Fruit fly (Drosophila melanogaster): ENCODE measurements around the gene CG9265.

The CG9265 gene

dm6 chr2L:21039569-21040159 is 31.6 kb downstream of the CG9265 start (continued):
- no peak for TF ChIP-seq NC2β (GFP tag; optimal IDR thresholded peaks at IDR 0.05)
- TF ChIP-seq Meics (GFP tag; optimal IDR thresholded peaks at IDR 0.05): no peak
- TF ChIP-seq CG10979 (tag; optimal IDR thresholded peaks at IDR 0.05): no peak
- no peak for TF ChIP-seq mirr (GFP tag; optimal IDR thresholded peaks at IDR 0.05)
- no peak for TF ChIP-seq PHDP (tag; optimal IDR thresholded peaks at IDR 0.05)
- peak; percentile 88 for TF ChIP-seq Kr (GFP tag; optimal IDR thresholded peaks at IDR 0.05)
- TF ChIP-seq luna (GFP tag; optimal IDR thresholded peaks at IDR 0.05): no peak
- no peak for TF ChIP-seq CG5245 (GFP tag; optimal IDR thresholded peaks at IDR 0.05)
- TF ChIP-seq CG9727 (GFP tag; optimal IDR thresholded peaks at IDR 0.05): peak; percentile 4
- TF ChIP-seq seq (GFP tag; IDR thresholded peaks at IDR 0.05): no peak
- TF ChIP-seq psq (GFP tag; optimal IDR thresholded peaks at IDR 0.05): peak; percentile 2
- TF ChIP-seq Hr78 (GFP tag; optimal IDR thresholded peaks at IDR 0.05): peak in 1 of 2 experiments; percentile 93
- TF ChIP-seq nmo (GFP tag; optimal IDR thresholded peaks at IDR 0.05): no peak
- peak; percentile 37 for TF ChIP-seq CG15696 (tag; optimal IDR thresholded peaks at IDR 0.05)
- no peak for TF ChIP-seq HmgD (GFP tag; optimal IDR thresholded peaks at IDR 0.05)
- peak; percentile 45; the same call in 1 of the 2 replicates for TF ChIP-seq CG32772 (GFP tag; IDR thresholded peaks at IDR 0.05)
- TF ChIP-seq CG33557 (GFP tag; optimal IDR thresholded peaks at IDR 0.05): peak; percentile 8
- no peak for TF ChIP-seq CG30020 (tag; optimal IDR thresholded peaks at IDR 0.05)
- no peak for TF ChIP-seq CG18764 (GFP tag; optimal IDR thresholded peaks at IDR 0.05)
- TF ChIP-seq tx (GFP tag; optimal IDR thresholded peaks at IDR 0.05): no peak
- no peak for TF ChIP-seq CG12299 (tag; optimal IDR thresholded peaks at IDR 0.05)
- no peak for TF ChIP-seq lab (GFP tag; optimal IDR thresholded peaks at IDR 0.05)
- no peak for TF ChIP-seq CG9609 (GFP tag; optimal IDR thresholded peaks at IDR 0.05)
- no peak for TF ChIP-seq CG14050 (GFP tag; IDR thresholded peaks at IDR 0.05)
- 0 out of 3 replicates have a peak, but pooled peaks have one; percentile 23 for TF ChIP-seq otp (GFP tag; IDR thresholded peaks at IDR 0.05)
- no peak for TF ChIP-seq CG17612 (GFP tag; IDR thresholded peaks at IDR 0.05)
- TF ChIP-seq ap (GFP tag; IDR thresholded peaks at IDR 0.05): no peak
- TF ChIP-seq Dbx (GFP tag; IDR thresholded peaks at IDR 0.05): no peak
- TF ChIP-seq Hr3 (GFP tag; optimal IDR thresholded peaks at IDR 0.05): no peak
- TF ChIP-seq Atf6 (GFP tag; IDR thresholded peaks at IDR 0.05): no peak
- TF ChIP-seq Optix (GFP tag; IDR thresholded peaks at IDR 0.05): no peak
- TF ChIP-seq CG4707 (GFP tag; optimal IDR thresholded peaks at IDR 0.05): peak; percentile 10
- TF ChIP-seq CG14667 (GFP tag; IDR thresholded peaks at IDR 0.05): no peak
- no peak for TF ChIP-seq E2f2 (GFP tag; IDR thresholded peaks at IDR 0.05)
- no peak for TF ChIP-seq CG8359 (GFP tag; optimal IDR thresholded peaks at IDR 0.05; ENCODE audit: borderline replicate concordance)
- TF ChIP-seq CG8478 (optimal IDR thresholded peaks at IDR 0.05): no peak
- TF ChIP-seq odd (GFP tag; optimal IDR thresholded peaks at IDR 0.05): no peak
- TF ChIP-seq CG10543 (GFP tag; optimal IDR thresholded peaks at IDR 0.05): no peak
- no peak for TF ChIP-seq NFAT (GFP tag; IDR thresholded peaks at IDR 0.05)
- TF ChIP-seq Fer3 (tag; optimal IDR thresholded peaks at IDR 0.05): no peak
- TF ChIP-seq h (optimal IDR thresholded peaks at IDR 0.05): no peak
- TF ChIP-seq Xbp1 (GFP tag; optimal IDR thresholded peaks at IDR 0.05): no peak
- no peak for TF ChIP-seq Trl (optimal IDR thresholded peaks at IDR 0.05)
- no peak for TF ChIP-seq Trl (GFP tag; optimal IDR thresholded peaks at IDR 0.05)
- no peak for TF ChIP-seq gfzf (GFP tag; optimal IDR thresholded peaks at IDR 0.05)
- no peak for TF ChIP-seq CG2202 (tag; optimal IDR thresholded peaks at IDR 0.05)
- no peak for TF ChIP-seq zen2 (GFP tag; IDR thresholded peaks at IDR 0.05; ENCODE audit: partially characterized antibody)
- no peak for TF ChIP-seq TFAM (GFP tag; optimal IDR thresholded peaks at IDR 0.05)
- TF ChIP-seq kah (GFP tag; optimal IDR thresholded peaks at IDR 0.05): no peak
- TF ChIP-seq CG13296 (GFP tag; optimal IDR thresholded peaks at IDR 0.05): no peak
- TF ChIP-seq tio (GFP tag; optimal IDR thresholded peaks at IDR 0.05): no peak
- no peak for TF ChIP-seq nerfin-2 (GFP tag; IDR thresholded peaks at IDR 0.05; ENCODE audit: partially characterized antibody)

All from whole organism, embryonic.